Fruit fly (Drosophila melanogaster): Measurements from ENCODE around the gene Vha68-3.

Gene Vha68-3

DNA sequence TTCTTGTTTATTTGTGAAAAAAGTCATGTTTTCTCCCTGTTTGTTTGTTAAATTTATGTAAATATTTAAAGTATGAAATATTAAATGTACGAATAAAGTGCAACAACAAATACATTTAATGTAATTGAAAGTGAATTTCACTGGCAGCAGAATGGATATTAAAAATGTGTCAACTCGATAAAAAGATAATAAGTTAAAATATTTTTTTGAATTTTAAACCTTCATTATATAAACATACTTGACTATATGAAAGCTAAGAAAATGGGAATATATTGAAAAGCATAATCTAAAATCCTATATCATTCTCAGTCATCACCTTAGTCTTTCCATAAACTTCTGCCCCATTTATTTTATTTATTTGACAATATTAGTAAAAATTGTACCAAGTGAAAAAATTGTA lies at the start of gene Vha68-3:
TSS of gene Vha68-3 (plus strand) at position 301 of the 400 bp plus-strand sequence.
- no peak for TF ChIP-seq Pif1B (GFP tag; optimal IDR thresholded peaks at IDR 0.05)
- TF ChIP-seq CG13204 (GFP tag; optimal IDR thresholded peaks at IDR 0.05): no peak
- TF ChIP-seq gl (tag; optimal IDR thresholded peaks at IDR 0.05): no peak
- no peak for TF ChIP-seq CG8301 (tag; optimal IDR thresholded peaks at IDR 0.05)
- TF ChIP-seq CG10348 (GFP tag; IDR thresholded peaks at IDR 0.05): no peak
- no peak for TF ChIP-seq CG34367 (tag; optimal IDR thresholded peaks at IDR 0.05)
- no peak for TF ChIP-seq CG17806 (tag; optimal IDR thresholded peaks at IDR 0.05)
- no peak for TF ChIP-seq Ets98B (GFP tag; IDR thresholded peaks at IDR 0.05)
- no peak for TF ChIP-seq CG8159 (tag; optimal IDR thresholded peaks at IDR 0.05)
- TF ChIP-seq rn (GFP tag; IDR thresholded peaks at IDR 0.05): no peak
- no peak for TF ChIP-seq EcR (GFP tag; optimal IDR thresholded peaks at IDR 0.05)
- no peak for TF ChIP-seq Pif1A (GFP tag; optimal IDR thresholded peaks at IDR 0.05)
- TF ChIP-seq CG9948 (tag; optimal IDR thresholded peaks at IDR 0.05): no peak
- TF ChIP-seq CG14655 (GFP tag; optimal IDR thresholded peaks at IDR 0.05): no peak
- no peak for TF ChIP-seq CG4496 (GFP tag; IDR thresholded peaks at IDR 0.05)
- no peak for TF ChIP-seq fd96Ca (GFP tag; IDR thresholded peaks at IDR 0.05)
- TF ChIP-seq Snoo (tag; optimal IDR thresholded peaks at IDR 0.05): no peak
- TF ChIP-seq CG32121 (GFP tag; IDR thresholded peaks at IDR 0.05): no peak
- TF ChIP-seq CG15710 (tag; optimal IDR thresholded peaks at IDR 0.05): no peak
- TF ChIP-seq D1 (tag; optimal IDR thresholded peaks at IDR 0.05): no peak

- TF ChIP-seq CG8159 (tag; optimal IDR thresholded peaks at IDR 0.05) (peak; percentile 66), Ets98B (GFP tag; IDR thresholded peaks at IDR 0.05) (no peak), CG14655 (GFP tag; optimal IDR thresholded peaks at IDR 0.05) (peak; percentile 42), CG34367 (tag; optimal IDR thresholded peaks at IDR 0.05) (peak; percentile 27)
Measured at dm6 chr2L:12932996-12933395, 45.6 kb upstream of the Vha68-3 start.

DNA sequence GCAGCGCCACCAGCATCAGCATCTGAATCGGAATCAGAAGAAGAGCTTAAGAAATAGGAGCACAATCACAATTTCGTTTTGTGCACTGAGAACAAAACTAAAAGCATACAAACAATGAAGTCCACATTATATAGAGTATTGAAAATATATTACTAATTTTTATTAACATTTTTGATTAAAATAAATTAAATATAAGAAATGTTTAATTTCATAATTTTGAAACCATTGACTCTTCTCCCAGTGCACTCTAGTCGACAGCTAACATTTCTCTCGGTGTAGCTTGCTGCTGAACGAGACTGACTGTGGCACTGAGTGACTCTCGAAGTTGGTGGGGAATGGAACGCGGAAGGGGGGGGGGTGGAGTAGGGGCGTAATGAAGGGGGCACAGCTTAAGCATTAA lies 27.9 kb upstream of the Vha68-3 start:
- TF ChIP-seq Pif1B (GFP tag; optimal IDR thresholded peaks at IDR 0.05): no peak
- TF ChIP-seq CG8159 (tag; optimal IDR thresholded peaks at IDR 0.05): no peak
- TF ChIP-seq CG17806 (tag; optimal IDR thresholded peaks at IDR 0.05): no peak
- TF ChIP-seq EcR (GFP tag; optimal IDR thresholded peaks at IDR 0.05): no peak
- no peak for TF ChIP-seq CG13204 (GFP tag; optimal IDR thresholded peaks at IDR 0.05)
- no peak for TF ChIP-seq fd96Ca (GFP tag; IDR thresholded peaks at IDR 0.05)
- TF ChIP-seq gl (tag; optimal IDR thresholded peaks at IDR 0.05): no peak
- TF ChIP-seq CG8301 (tag; optimal IDR thresholded peaks at IDR 0.05): no peak
- TF ChIP-seq Pif1A (GFP tag; optimal IDR thresholded peaks at IDR 0.05): no peak
- no peak for TF ChIP-seq CG4496 (GFP tag; IDR thresholded peaks at IDR 0.05)
- TF ChIP-seq CG9948 (tag; optimal IDR thresholded peaks at IDR 0.05): no peak
- TF ChIP-seq CG34367 (tag; optimal IDR thresholded peaks at IDR 0.05): no peak
- no peak for TF ChIP-seq CG12605 (GFP tag; IDR thresholded peaks at IDR 0.05)
- TF ChIP-seq rn (GFP tag; IDR thresholded peaks at IDR 0.05): no peak
- TF ChIP-seq CG10348 (GFP tag; IDR thresholded peaks at IDR 0.05): no peak
- TF ChIP-seq D1 (tag; optimal IDR thresholded peaks at IDR 0.05): no peak
- no peak for TF ChIP-seq CG14655 (GFP tag; optimal IDR thresholded peaks at IDR 0.05)
- no peak for TF ChIP-seq Snoo (tag; optimal IDR thresholded peaks at IDR 0.05)
- no peak for TF ChIP-seq CG15710 (tag; optimal IDR thresholded peaks at IDR 0.05)

- TF ChIP-seq CG9948 (tag; optimal IDR thresholded peaks at IDR 0.05) (no peak), D1 (tag; optimal IDR thresholded peaks at IDR 0.05) (no peak)
Measured at dm6 chr2L:12966290-12966689, 12.3 kb upstream of the Vha68-3 start, which contains the start of gene CG16800. CG16800 (plus strand) TSS chr2L:12966590.

- TF ChIP-seq Snoo (tag; optimal IDR thresholded peaks at IDR 0.05): no peak
- no peak for TF ChIP-seq gl (tag; optimal IDR thresholded peaks at IDR 0.05)
- TF ChIP-seq CG12605 (GFP tag; IDR thresholded peaks at IDR 0.05): no peak
- TF ChIP-seq CG9948 (tag; optimal IDR thresholded peaks at IDR 0.05): no peak
- TF ChIP-seq Pif1A (GFP tag; optimal IDR thresholded peaks at IDR 0.05): no peak
- no peak for TF ChIP-seq CG8159 (tag; optimal IDR thresholded peaks at IDR 0.05)
- TF ChIP-seq CG10348 (GFP tag; IDR thresholded peaks at IDR 0.05): no peak
- no peak for TF ChIP-seq rn (GFP tag; IDR thresholded peaks at IDR 0.05)
- TF ChIP-seq CG14655 (GFP tag; optimal IDR thresholded peaks at IDR 0.05): no peak
- no peak for TF ChIP-seq D1 (tag; optimal IDR thresholded peaks at IDR 0.05)
- no peak for TF ChIP-seq EcR (GFP tag; optimal IDR thresholded peaks at IDR 0.05)
- TF ChIP-seq Ets98B (GFP tag; IDR thresholded peaks at IDR 0.05): no peak
- TF ChIP-seq CG34367 (tag; optimal IDR thresholded peaks at IDR 0.05): no peak
- no peak for TF ChIP-seq CG4496 (GFP tag; IDR thresholded peaks at IDR 0.05)
- no peak for TF ChIP-seq CG13204 (GFP tag; optimal IDR thresholded peaks at IDR 0.05)
- TF ChIP-seq CG8301 (tag; optimal IDR thresholded peaks at IDR 0.05): no peak
- no peak for TF ChIP-seq fd96Ca (GFP tag; IDR thresholded peaks at IDR 0.05)
- no peak for TF ChIP-seq CG15710 (tag; optimal IDR thresholded peaks at IDR 0.05)
- no peak for TF ChIP-seq CG32121 (GFP tag; IDR thresholded peaks at IDR 0.05)
- TF ChIP-seq CG17806 (tag; optimal IDR thresholded peaks at IDR 0.05): no peak
Measured at dm6 chr2L:12969569-12969968, 9.0 kb upstream of the Vha68-3 start.

dm6 chr2L:12974045-12974539 lies 4.5 kb upstream of the Vha68-3 start, which contains the start of gene Vha68-2:
Vha68-2 (plus strand) TSS chr2L:12974322.
- TF ChIP-seq CG17806 (tag; optimal IDR thresholded peaks at IDR 0.05): no peak
- no peak for TF ChIP-seq CG9948 (tag; optimal IDR thresholded peaks at IDR 0.05)
- peak; percentile 73 for TF ChIP-seq Snoo (tag; optimal IDR thresholded peaks at IDR 0.05)
- TF ChIP-seq CG12605 (GFP tag; IDR thresholded peaks at IDR 0.05): peak; percentile 61
- peak; percentile 55 for TF ChIP-seq D1 (tag; optimal IDR thresholded peaks at IDR 0.05)
- TF ChIP-seq CG14655 (GFP tag; optimal IDR thresholded peaks at IDR 0.05): no peak
- no peak for TF ChIP-seq Pif1B (GFP tag; optimal IDR thresholded peaks at IDR 0.05)
- TF ChIP-seq CG32121 (GFP tag; IDR thresholded peaks at IDR 0.05): peak; percentile 52; the same call in 1 of the 2 replicates
- TF ChIP-seq Pif1A (GFP tag; optimal IDR thresholded peaks at IDR 0.05): no peak
- no peak for TF ChIP-seq CG10348 (GFP tag; IDR thresholded peaks at IDR 0.05)
- TF ChIP-seq CG34367 (tag; optimal IDR thresholded peaks at IDR 0.05): peak; percentile 38
- no peak for TF ChIP-seq CG13204 (GFP tag; optimal IDR thresholded peaks at IDR 0.05)
- no peak for TF ChIP-seq rn (GFP tag; IDR thresholded peaks at IDR 0.05)
- peak; percentile 51; the same call in 1 of the 3 replicates for TF ChIP-seq fd96Ca (GFP tag; IDR thresholded peaks at IDR 0.05)
- TF ChIP-seq gl (tag; optimal IDR thresholded peaks at IDR 0.05): no peak
- peak; percentile 40 for TF ChIP-seq CG15710 (tag; optimal IDR thresholded peaks at IDR 0.05)
- TF ChIP-seq CG8159 (tag; optimal IDR thresholded peaks at IDR 0.05): no peak
- TF ChIP-seq Ets98B (GFP tag; IDR thresholded peaks at IDR 0.05): peak; percentile 25; the same call in 1 of the 2 replicates
- TF ChIP-seq CG4496 (GFP tag; IDR thresholded peaks at IDR 0.05): peak; percentile 73

Measured in whole organism, pupa.